Worm (Caenorhabditis elegans) whole organism, young adult: ENCODE data around the gene hum-5.

ENCODE experiments used
- B0019.2 ChIP-seq: fragments of 200-800 bp; sonication (Bioruptor generic); conservative IDR thresholded peaks from 2 replicates; pipeline ENCODE4 v1.3.6; 2022; ENCODE audit warnings: missing genetic modification reagents, missing genetic modification characterization, missing compliant biosample characterization
- attf-5 ChIP-seq: fragments of 200-800 bp; sonication (Bioruptor generic); optimal IDR thresholded peaks from 2 replicates; lab custom pipeline; 2018; ENCODE audit warnings: mild to moderate bottlenecking, missing genetic modification characterization, missing compliant biosample characterization
- snpc-1.3 ChIP-seq: sonication (generic microtip); optimal IDR thresholded peaks from 2 replicates; lab custom pipeline; 2017; ENCODE audit warnings: missing genetic modification characterization, mild to moderate bottlenecking, missing compliant biosample characterization, antibody characterized with exemption, moderate library complexity, missing genotype, missing genetic modification reagents; ENCODE audit not compliant: insufficient read depth
- snpc-4 ChIP-seq, 5 experiments: fragments of 150-350 bp in 1 of 5; sonication (generic microtip) in 4 of 5; optimal IDR thresholded peaks; 2 replicates each; lab custom pipeline; 2014 to 2018; ENCODE audit warnings: missing genetic modification characterization in 5 of 5, missing biosample characterization in 3 of 5, antibody characterized with exemption in 2 of 5, mild to moderate bottlenecking in 2 of 5, missing compliant biosample characterization in 2 of 5, missing genotype in 2 of 5, moderate library complexity in 2 of 5, missing genetic modification reagents in 1 of 5
- sptf-2 ChIP-seq: fragments of 200-800 bp; sonication (Bioruptor generic); optimal IDR thresholded peaks from 2 replicates; lab custom pipeline; 2018; ENCODE audit warnings: mild to moderate bottlenecking, missing genetic modification characterization, missing compliant biosample characterization

DNA sequence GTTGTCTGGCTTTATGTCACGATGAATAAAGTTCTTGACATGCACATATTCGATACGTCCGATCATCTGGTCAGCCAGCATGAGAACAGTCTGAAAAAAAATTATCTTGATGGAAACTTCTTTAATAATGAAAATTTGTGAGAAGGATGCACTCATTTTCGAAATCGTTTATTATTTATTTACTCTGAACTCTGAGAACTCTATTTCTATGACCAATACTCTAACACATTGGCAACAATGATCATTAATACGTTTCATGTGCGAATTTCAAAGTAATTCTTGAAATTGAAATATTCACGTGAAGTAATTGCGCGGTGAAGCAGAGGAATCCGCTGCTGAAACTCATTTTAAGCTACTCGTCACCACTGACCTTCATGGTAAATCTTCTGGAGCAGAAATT is 49.0 kb upstream of the hum-5 start:
- TF ChIP-seq attf-5 (GFP tag; lab: Kevin White, UChicago), result no peak
- no peak for TF ChIP-seq sptf-2 (GFP tag; lab: Kevin White, UChicago)
- TF ChIP-seq snpc-4 (GFP tag; optimal IDR thresholded peaks at IDR 0.05; lab: Kevin White, UChicago), result no peak
- TF ChIP-seq snpc-4 (tag; optimal IDR thresholded peaks at IDR 0.05; lab: Kevin White, UChicago), result no peak
- no peak for TF ChIP-seq snpc-1.3 (tag; lab: Kevin White, UChicago)
- TF ChIP-seq B0019.2 (GFP tag; lab: Robert Waterston, UW), result no peak
